Fruit fly (Drosophila melanogaster) whole organism, embryonic: ENCODE measurements around the gene CtBP.

Source experiments
- Ada2b ChIP-seq: fragments of 200-800 bp; sonication (Bioruptor generic); IDR thresholded peaks from 2 replicates; pipeline ENCODE4 v1.3.6; 2022; ENCODE audit warnings: missing biosample characterization, missing genetic modification characterization
- Bteb2 ChIP-seq: fragments of 200-800 bp; sonication (Bioruptor generic); optimal IDR thresholded peaks from 2 replicates; lab custom pipeline; 2016; ENCODE audit warnings: missing biosample characterization, missing genetic modification characterization
- CG11093 ChIP-seq: fragments of 200-800 bp; sonication (Bioruptor generic); IDR thresholded peaks from 3 replicates; pipeline ENCODE4 v1.3.6; 2022; ENCODE audit warnings: missing biosample characterization, missing genetic modification characterization
- CG1233 ChIP-seq: fragments of 200-800 bp; sonication (Bioruptor generic); optimal IDR thresholded peaks from 4 replicates; lab custom pipeline; 2018; ENCODE audit warnings: missing biosample characterization, mild to moderate bottlenecking, missing genetic modification characterization
- CG12659 ChIP-seq: fragments of 200-800 bp; sonication (Bioruptor generic); optimal IDR thresholded peaks from 3 replicates; lab custom pipeline; 2017; ENCODE audit warnings: mild to moderate bottlenecking, missing biosample characterization, missing genetic modification reagents, missing genetic modification characterization
- CG12769 ChIP-seq: fragments of 200-800 bp; sonication (Bioruptor generic); optimal IDR thresholded peaks from 2 replicates; lab custom pipeline; 2019; ENCODE audit warnings: missing biosample characterization, mild to moderate bottlenecking, missing genetic modification characterization, moderate library complexity
- CG12942 ChIP-seq: fragments of 200-800 bp; sonication (Bioruptor generic); optimal IDR thresholded peaks from 3 replicates; lab custom pipeline; 2016; ENCODE audit warnings: missing biosample characterization, missing genetic modification characterization
- CG13296 ChIP-seq: fragments of 200-800 bp; sonication (Bioruptor generic); optimal IDR thresholded peaks from 3 replicates; lab custom pipeline; 2018; ENCODE audit warnings: missing biosample characterization, mild to moderate bottlenecking, missing genetic modification characterization
- CG14667 ChIP-seq: fragments of 200-800 bp; sonication (Bioruptor generic); IDR thresholded peaks from 2 replicates; pipeline ENCODE4 v1.3.6; 2022; ENCODE audit warnings: missing biosample characterization, missing genetic modification characterization
- CG14860 ChIP-seq: fragments of 200-800 bp; sonication (Bioruptor generic); IDR thresholded peaks from 3 replicates; pipeline ENCODE4 v1.3.6; 2022; ENCODE audit warnings: missing biosample characterization, missing genetic modification characterization; ENCODE audit not compliant: partially characterized antibody
- CG31388 ChIP-seq: fragments of 200-800 bp; sonication (Bioruptor generic); optimal IDR thresholded peaks from 2 replicates; lab custom pipeline; 2016; ENCODE audit warnings: missing biosample characterization, missing genetic modification characterization
- CG34376 ChIP-seq: fragments of 200-800 bp; sonication (Bioruptor generic); optimal IDR thresholded peaks from 2 replicates; lab custom pipeline; 2018; ENCODE audit warnings: missing biosample characterization, mild to moderate bottlenecking, missing genetic modification characterization
- CG4424 ChIP-seq: fragments of 200-800 bp; sonication (Bioruptor generic); optimal IDR thresholded peaks from 3 replicates; lab custom pipeline; 2016; ENCODE audit warnings: missing biosample characterization, missing genetic modification characterization
- CG4617 ChIP-seq: fragments of 200-800 bp; sonication (Bioruptor generic); optimal IDR thresholded peaks from 3 replicates; lab custom pipeline; 2016; ENCODE audit warnings: missing biosample characterization, missing genetic modification characterization, borderline replicate concordance
- CG7357 ChIP-seq: fragments of 200-800 bp; sonication (Bioruptor generic); IDR thresholded peaks from 3 replicates; pipeline ENCODE4 v1.3.6; 2022; ENCODE audit warnings: missing biosample characterization, missing genetic modification characterization
- CG7928 ChIP-seq: fragments of 200-800 bp; sonication (Bioruptor generic); optimal IDR thresholded peaks from 2 replicates; lab custom pipeline; 2017; ENCODE audit warnings: missing biosample characterization, mild to moderate bottlenecking, missing genetic modification characterization
- CG7963 ChIP-seq: fragments of 200-800 bp; sonication (Bioruptor generic); IDR thresholded peaks from 3 replicates; pipeline ENCODE4 v1.3.6; 2022; ENCODE audit warnings: missing biosample characterization, missing genetic modification characterization; ENCODE audit not compliant: partially characterized antibody
- CG9437 ChIP-seq: fragments of 200-800 bp; sonication (Bioruptor generic); optimal IDR thresholded peaks from 2 replicates; lab custom pipeline; 2018; ENCODE audit warnings: missing biosample characterization, mild to moderate bottlenecking, missing genetic modification characterization
- CG9876 ChIP-seq: fragments of 200-800 bp; sonication (Bioruptor generic); optimal IDR thresholded peaks from 2 replicates; lab custom pipeline; 2016; ENCODE audit warnings: missing biosample characterization, missing genetic modification characterization
- CG9932 ChIP-seq: fragments of 200-800 bp; sonication (Bioruptor generic); IDR thresholded peaks from 2 replicates; pipeline ENCODE4 v1.3.6; 2022; ENCODE audit warnings: missing biosample characterization, missing genetic modification characterization
- Dbx ChIP-seq: fragments of 200-800 bp; sonication (Bioruptor generic); IDR thresholded peaks from 3 replicates; pipeline ENCODE4 v1.3.6; 2022; ENCODE audit warnings: missing biosample characterization, missing genetic modification characterization
- E2f2 ChIP-seq: fragments of 200-800 bp; sonication (Bioruptor generic); IDR thresholded peaks from 2 replicates; pipeline ENCODE4 v1.3.6; 2022; ENCODE audit warnings: missing biosample characterization, missing genetic modification characterization
- Elba2 ChIP-seq: fragments of 200-800 bp; sonication (Bioruptor generic); optimal IDR thresholded peaks from 3 replicates; lab custom pipeline; 2016; ENCODE audit warnings: missing biosample characterization, missing genetic modification characterization
- Hmx ChIP-seq: fragments of 200-800 bp; sonication (Bioruptor generic); optimal IDR thresholded peaks from 2 replicates; lab custom pipeline; 2016; ENCODE audit warnings: missing biosample characterization, missing genetic modification characterization
- Hr39 ChIP-seq: fragments of >200 bp; optimal IDR thresholded peaks from 2 replicates; lab custom pipeline; 2017
- Lhr ChIP-seq: fragments of 200-800 bp; sonication (Bioruptor generic); optimal IDR thresholded peaks from 3 replicates; lab custom pipeline; 2017; ENCODE audit warnings: mild to moderate bottlenecking, missing biosample characterization, missing genetic modification reagents, missing genetic modification characterization
- Med ChIP-seq: fragments of 200-800 bp; sonication (Bioruptor generic); peaks from one replicate; lab custom pipeline; 2016; ENCODE audit warnings: missing biosample characterization, missing genetic modification characterization, mild to moderate bottlenecking, inconsistent platforms, moderate library complexity
- Myb ChIP-seq: fragments of 200-800 bp; sonication (Bioruptor generic); optimal IDR thresholded peaks from 2 replicates; lab custom pipeline; 2016; ENCODE audit warnings: missing biosample characterization, missing genetic modification characterization
- Oaz ChIP-seq: fragments of 200-800 bp; sonication (Bioruptor generic); IDR thresholded peaks from 2 replicates; pipeline ENCODE4 v1.3.6; 2022; ENCODE audit warnings: missing biosample characterization, missing genetic modification characterization
- TFAM ChIP-seq: fragments of 200-800 bp; sonication (Bioruptor generic); optimal IDR thresholded peaks from 2 replicates; lab custom pipeline; 2017; ENCODE audit warnings: missing biosample characterization, missing genetic modification characterization, inconsistent platforms
- Usf ChIP-seq: fragments of 200-800 bp; sonication (Bioruptor generic); optimal IDR thresholded peaks from 2 replicates; lab custom pipeline; 2017; ENCODE audit warnings: missing genotype, missing biosample characterization, missing genetic modification characterization
- Xbp1 ChIP-seq: fragments of 200-800 bp; sonication (Bioruptor generic); optimal IDR thresholded peaks from 3 replicates; lab custom pipeline; 2016; ENCODE audit warnings: missing biosample characterization, mild to moderate bottlenecking, missing genetic modification characterization
- ac ChIP-seq: fragments of 200-800 bp; sonication (Bioruptor generic); optimal IDR thresholded peaks from 3 replicates; lab custom pipeline; 2017; ENCODE audit warnings: missing biosample characterization, mild to moderate bottlenecking, missing genetic modification characterization
- amos ChIP-seq: fragments of 200-800 bp; sonication (Bioruptor generic); IDR thresholded peaks from 2 replicates; pipeline ENCODE4 v1.3.6; 2022; ENCODE audit warnings: missing biosample characterization, missing genetic modification characterization; ENCODE audit not compliant: partially characterized antibody
- az2 ChIP-seq: fragments of 200-800 bp; sonication (Bioruptor generic); optimal IDR thresholded peaks from 3 replicates; lab custom pipeline; 2016; ENCODE audit warnings: missing biosample characterization, missing genetic modification characterization
- bab2 ChIP-seq: fragments of 200-800 bp; sonication (Bioruptor generic); optimal IDR thresholded peaks from 2 replicates; lab custom pipeline; 2016; ENCODE audit warnings: missing biosample characterization, missing genetic modification characterization
- caup ChIP-seq: fragments of 200-800 bp; sonication (Bioruptor generic); optimal IDR thresholded peaks from 3 replicates; lab custom pipeline; 2017; ENCODE audit warnings: missing biosample characterization, mild to moderate bottlenecking, missing genetic modification characterization, moderate library complexity; ENCODE audit not compliant: severe bottlenecking
- chm ChIP-seq: fragments of 200-800 bp; sonication (Bioruptor generic); IDR thresholded peaks from 2 replicates; pipeline ENCODE4 v1.3.6; 2022; ENCODE audit warnings: missing biosample characterization, missing genetic modification characterization
- croc ChIP-seq: fragments of 200-800 bp; sonication (Bioruptor generic); conservative IDR thresholded peaks from 3 replicates; pipeline ENCODE4 v1.3.6; 2022; ENCODE audit warnings: missing biosample characterization, missing genetic modification characterization
- gsb ChIP-seq: fragments of 200-800 bp; sonication (Bioruptor generic); IDR thresholded peaks from 2 replicates; pipeline ENCODE4 v1.3.6; 2022; ENCODE audit warnings: missing biosample characterization, missing genetic modification characterization
- her ChIP-seq: fragments of 200-800 bp; sonication (Bioruptor generic); optimal IDR thresholded peaks from 2 replicates; lab custom pipeline; 2016; ENCODE audit warnings: missing biosample characterization, missing genetic modification characterization
- jigr1 ChIP-seq: fragments of 200-800 bp; sonication (Bioruptor generic); IDR thresholded peaks from 3 replicates; pipeline ENCODE4 v1.3.6; 2022; ENCODE audit warnings: missing biosample characterization, missing genetic modification characterization
- jing ChIP-seq: fragments of 200-800 bp; sonication (Bioruptor generic); optimal IDR thresholded peaks from 2 replicates; lab custom pipeline; 2018; ENCODE audit warnings: missing biosample characterization, mild to moderate bottlenecking, missing genetic modification characterization
- ken ChIP-seq: fragments of 200-800 bp; sonication (Bioruptor generic); IDR thresholded peaks from 3 replicates; pipeline ENCODE4 v1.3.6; 2022; ENCODE audit warnings: missing biosample characterization, missing genetic modification characterization
- lbe ChIP-seq: fragments of 200-800 bp; sonication (Bioruptor generic); optimal IDR thresholded peaks from 2 replicates; lab custom pipeline; 2016; ENCODE audit warnings: missing biosample characterization, mild to moderate bottlenecking, missing genetic modification characterization
- lmd ChIP-seq: fragments of 200-800 bp; sonication (Bioruptor generic); IDR thresholded peaks from 2 replicates; pipeline ENCODE4 v1.3.6; 2022; ENCODE audit warnings: missing biosample characterization, missing genetic modification characterization
- ro ChIP-seq: fragments of 200-800 bp; sonication (Bioruptor generic); IDR thresholded peaks from 2 replicates; pipeline ENCODE4 v1.3.6; 2022; ENCODE audit warnings: missing biosample characterization, missing genetic modification characterization
- sug ChIP-seq: fragments of 200-800 bp; optimal IDR thresholded peaks from 2 replicates; lab custom pipeline; 2019; ENCODE audit warnings: missing biosample characterization, mild to moderate bottlenecking, missing genetic modification characterization, moderate library complexity
- tx ChIP-seq: fragments of 200-800 bp; sonication (Bioruptor generic); optimal IDR thresholded peaks from 2 replicates; lab custom pipeline; 2016; ENCODE audit warnings: missing biosample characterization, missing genetic modification characterization
- unpg ChIP-seq: fragments of 200-800 bp; sonication (Bioruptor generic); optimal IDR thresholded peaks from 3 replicates; lab custom pipeline; 2018; ENCODE audit warnings: missing biosample characterization, mild to moderate bottlenecking, missing genetic modification characterization, moderate library complexity

Gene CtBP

DNA sequence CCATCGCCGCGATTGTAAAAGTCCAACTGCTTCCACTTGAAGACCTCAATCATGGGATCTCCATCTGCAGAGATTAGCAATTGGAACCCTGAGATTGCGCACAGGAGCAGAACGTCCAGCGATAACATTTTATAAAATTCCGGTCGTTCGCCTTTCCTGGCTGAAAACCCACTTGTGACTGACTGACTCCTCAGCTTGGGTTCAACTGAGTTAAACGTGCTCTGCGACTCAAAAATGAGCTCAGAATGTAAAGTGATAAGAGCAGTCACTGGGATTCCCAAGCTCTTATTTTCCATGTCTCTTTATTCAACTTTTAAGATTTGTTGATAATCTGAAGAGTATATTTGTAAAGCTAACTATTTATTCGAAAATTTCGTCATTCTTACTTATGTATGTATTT is 18.4 kb upstream of the CtBP start, which contains the start of gene yellow-f:
Gene yellow-f, minus strand, starts transcription at position 184 of the 400 bp plus-strand sequence.
- TF ChIP-seq unpg (GFP tag; lab: Kevin White, UChicago) (no peak), lbe (no peak), CG4617 (GFP tag; lab: Kevin White, UChicago) (no peak), lmd (no peak), az2 (GFP tag; lab: Kevin White, UChicago) (no peak), CG12769 (no peak), ken (GFP tag; lab: Robert Waterston, UW) (no peak), CG1233 (GFP tag; lab: Kevin White, UChicago) (no peak), caup (GFP tag; lab: Kevin White, UChicago) (no peak), CG9876 (GFP tag; lab: Kevin White, UChicago) (no peak), CG12659 (no peak), Hr39 (lab: Kevin White, UChicago) (no peak), tx (GFP tag; lab: Kevin White, UChicago) (no peak), ro (no peak)

- TF ChIP-seq sug (tag; lab: Kevin White, UChicago): peak; percentile 38
- no peak for TF ChIP-seq CG4424 (GFP tag; lab: Kevin White, UChicago)
- TF ChIP-seq Elba2 (GFP tag; lab: Kevin White, UChicago): peak; percentile 72
- TF ChIP-seq CG34376 (GFP tag; lab: Kevin White, UChicago): peak; percentile 11
Observed at dm6 chr3R:12995047-12995446, 16.4 kb upstream of the CtBP start, which contains the start of gene yellow-f2. Gene yellow-f2, minus strand, starts transcription at chr3R:12995147.

dm6 chr3R:12995522-12995921 is 15.9 kb upstream of the CtBP start, which contains the start of gene CG7488:
Gene CG7488, plus strand, starts transcription at chr3R:12995620.
- TF ChIP-seq gsb (GFP tag; lab: Robert Waterston, UW) (no peak), Lhr (GFP tag; lab: Kevin White, UChicago) (no peak), CG9437 (GFP tag; lab: Kevin White, UChicago) (peak; percentile 25), jigr1 (GFP tag; lab: Robert Waterston, UW) (no peak), chm (no peak), CG11093 (GFP tag; lab: Robert Waterston, UW) (no peak), CG13296 (GFP tag; lab: Kevin White, UChicago) (no peak), ac (no peak), bab2 (GFP tag; lab: Kevin White, UChicago) (no peak), CG14860 (GFP tag; lab: Robert Waterston, UW) (peak; percentile 77), Dbx (GFP tag; lab: Robert Waterston, UW) (no peak), Oaz (GFP tag; lab: Robert Waterston, UW) (no peak), CG14667 (GFP tag; lab: Robert Waterston, UW) (no peak), CG7928 (GFP tag; lab: Kevin White, UChicago) (no peak), croc (GFP tag; lab: Robert Waterston, UW) (no peak), Bteb2 (GFP tag; lab: Kevin White, UChicago) (no peak), CG31388 (GFP tag; lab: Kevin White, UChicago) (no peak), Myb (peak; percentile 13), jing (GFP tag; lab: Kevin White, UChicago) (no peak), Usf (GFP tag; lab: Kevin White, UChicago) (no peak), Xbp1 (GFP tag; lab: Kevin White, UChicago) (no peak), her (GFP tag; lab: Kevin White, UChicago) (no peak), CG7357 (GFP tag; lab: Robert Waterston, UW) (no peak), CG7963 (GFP tag; lab: Robert Waterston, UW) (peak; percentile 70; the same call in 2 of the 3 replicates), TFAM (GFP tag; lab: Kevin White, UChicago) (no peak), Hmx (GFP tag; lab: Kevin White, UChicago) (no peak), Med (GFP tag; lab: Kevin White, UChicago) (peak; percentile 57), amos (GFP tag; lab: Robert Waterston, UW) (peak; percentile 72; the same call in 1 of the 2 replicates), E2f2 (GFP tag; lab: Robert Waterston, UW) (peak; percentile 91), CG9932 (GFP tag; lab: Robert Waterston, UW) (no peak), CG4617 (GFP tag; lab: Kevin White, UChicago) (peak; percentile 30), CG12942 (no peak), Ada2b (GFP tag; lab: Robert Waterston, UW) (no peak)
